Fruit fly (Drosophila melanogaster) whole organism, pupa: ENCODE results near the gene Josd.

Experiments used
- CG10348 ChIP-seq: fragments of 200-800 bp; sonication (Bioruptor generic); IDR thresholded peaks from 2 replicates; pipeline ENCODE4 v1.3.6; 2022; ENCODE audit warnings: missing biosample characterization, missing genetic modification characterization
- CG12605 ChIP-seq: fragments of 200-800 bp; sonication (Bioruptor generic); IDR thresholded peaks from 2 replicates; pipeline ENCODE4 v1.3.6; 2022; ENCODE audit warnings: missing biosample characterization, missing genetic modification characterization
- CG13204 ChIP-seq: fragments of 200-800 bp; sonication (Bioruptor generic); optimal IDR thresholded peaks from 2 replicates; lab custom pipeline; 2018; ENCODE audit warnings: missing biosample characterization, mild to moderate bottlenecking, missing genetic modification characterization, moderate library complexity
- CG14655 ChIP-seq: fragments of 200-800 bp; sonication (Bioruptor generic); optimal IDR thresholded peaks from 3 replicates; lab custom pipeline; 2017; ENCODE audit warnings: mild to moderate bottlenecking, missing biosample characterization, missing genetic modification reagents, missing genetic modification characterization
- CG15710 ChIP-seq: fragments of 200-800 bp; sonication (Bioruptor generic); optimal IDR thresholded peaks from 2 replicates; lab custom pipeline; 2018; ENCODE audit warnings: missing biosample characterization, mild to moderate bottlenecking, missing genetic modification characterization, moderate library complexity
- CG17806 ChIP-seq: fragments of 200-800 bp; sonication (Bioruptor generic); optimal IDR thresholded peaks from 2 replicates; lab custom pipeline; 2018; ENCODE audit warnings: missing biosample characterization, mild to moderate bottlenecking, missing genetic modification characterization, moderate library complexity
- CG32121 ChIP-seq: fragments of 200-800 bp; sonication (Bioruptor generic); IDR thresholded peaks from 2 replicates; pipeline ENCODE4 v1.3.6; 2022; ENCODE audit warnings: missing biosample characterization, missing genetic modification characterization
- CG34367 ChIP-seq: fragments of 200-800 bp; sonication (Bioruptor generic); optimal IDR thresholded peaks from 2 replicates; lab custom pipeline; 2018; ENCODE audit warnings: missing biosample characterization, mild to moderate bottlenecking, missing genetic modification characterization
- CG4496 ChIP-seq: fragments of 200-800 bp; sonication (Bioruptor generic); IDR thresholded peaks from 3 replicates; pipeline ENCODE4 v1.3.6; 2022; ENCODE audit warnings: missing biosample characterization, missing genetic modification characterization
- CG8159 ChIP-seq: fragments of 200-800 bp; sonication (Bioruptor generic); optimal IDR thresholded peaks from 3 replicates; lab custom pipeline; 2018; ENCODE audit warnings: missing biosample characterization, mild to moderate bottlenecking, missing genetic modification characterization, moderate library complexity
- CG8301 ChIP-seq: fragments of 200-800 bp; sonication (Bioruptor generic); optimal IDR thresholded peaks from 2 replicates; lab custom pipeline; 2018; ENCODE audit warnings: missing biosample characterization, mild to moderate bottlenecking, missing genetic modification characterization
- CG9948 ChIP-seq: fragments of 200-800 bp; sonication (Bioruptor generic); optimal IDR thresholded peaks from 2 replicates; lab custom pipeline; 2018; ENCODE audit warnings: missing biosample characterization, mild to moderate bottlenecking, missing genetic modification characterization, moderate library complexity
- D1 ChIP-seq: fragments of 200-800 bp; sonication (Bioruptor generic); optimal IDR thresholded peaks from 2 replicates; lab custom pipeline; 2018; ENCODE audit warnings: missing biosample characterization, mild to moderate bottlenecking, missing genetic modification characterization, moderate library complexity
- EcR ChIP-seq: fragments of 200-800 bp; sonication (Bioruptor generic); optimal IDR thresholded peaks from 3 replicates; lab custom pipeline; 2019; ENCODE audit warnings: missing biosample characterization, missing genetic modification characterization, mild to moderate bottlenecking, moderate library complexity, missing genetic modification reagents
- Ets98B ChIP-seq: fragments of 200-800 bp; sonication (Bioruptor generic); IDR thresholded peaks from 2 replicates; pipeline ENCODE4 v1.3.6; 2022; ENCODE audit warnings: missing biosample characterization, missing genetic modification characterization
- Pif1A ChIP-seq: fragments of 200-800 bp; sonication (Bioruptor generic); optimal IDR thresholded peaks from 3 replicates; lab custom pipeline; 2016; ENCODE audit warnings: missing biosample characterization, missing genetic modification characterization
- Pif1B ChIP-seq: fragments of 200-800 bp; sonication (Bioruptor generic); optimal IDR thresholded peaks from 3 replicates; lab custom pipeline; 2016; ENCODE audit warnings: missing biosample characterization, missing genetic modification characterization
- Snoo ChIP-seq: fragments of 200-800 bp; sonication (Bioruptor generic); optimal IDR thresholded peaks from 3 replicates; lab custom pipeline; 2017; ENCODE audit warnings: missing biosample characterization, mild to moderate bottlenecking, missing genetic modification characterization, inconsistent platforms
- fd96Ca ChIP-seq: fragments of 200-800 bp; sonication (Bioruptor generic); IDR thresholded peaks from 3 replicates; pipeline ENCODE4 v1.3.6; 2022; ENCODE audit warnings: missing biosample characterization, missing genetic modification characterization
- gl ChIP-seq: fragments of 200-800 bp; sonication (Bioruptor generic); optimal IDR thresholded peaks from 2 replicates; lab custom pipeline; 2018; ENCODE audit warnings: missing biosample characterization, mild to moderate bottlenecking, missing genetic modification characterization
- rn ChIP-seq: fragments of 200-800 bp; sonication (Bioruptor generic); IDR thresholded peaks from 2 replicates; pipeline ENCODE4 v1.3.6; 2022; ENCODE audit warnings: missing biosample characterization, missing genetic modification characterization

Gene Josd

dm6 chrX:6255414-6255915 is 5.5 kb upstream of the Josd start, which contains the start of the genes Rbcn-3A and Spx:
Rbcn-3A (minus strand) TSS chrX:6255487.
Spx (plus strand) TSS chrX:6255822.
- peak; percentile 11 for TF ChIP-seq CG15710 (tag; lab: Kevin White, UChicago)
- TF ChIP-seq Pif1A (GFP tag; lab: Kevin White, UChicago), result no peak
- no peak for TF ChIP-seq gl (tag; lab: Kevin White, UChicago)
- no peak for TF ChIP-seq CG9948 (tag; lab: Kevin White, UChicago)
- no peak for TF ChIP-seq CG8159
- TF ChIP-seq Pif1B (GFP tag; lab: Kevin White, UChicago), result peak; percentile 6
- TF ChIP-seq CG17806 (tag; lab: Kevin White, UChicago), result no peak
- no peak for TF ChIP-seq D1
- no peak for TF ChIP-seq fd96Ca (GFP tag; lab: Robert Waterston, UW)
- TF ChIP-seq CG34367 (tag; lab: Kevin White, UChicago), result no peak
- no peak for TF ChIP-seq Ets98B (GFP tag; lab: Robert Waterston, UW)
- TF ChIP-seq CG12605 (GFP tag; lab: Robert Waterston, UW), result no peak
- TF ChIP-seq CG4496 (GFP tag; lab: Robert Waterston, UW), result no peak
- no peak for TF ChIP-seq CG13204
- TF ChIP-seq EcR (GFP tag; lab: Kevin White, UChicago), result no peak
- no peak for TF ChIP-seq rn (GFP tag; lab: Robert Waterston, UW)

- TF ChIP-seq CG12605 (GFP tag; lab: Robert Waterston, UW) (no peak), CG15710 (tag; lab: Kevin White, UChicago) (no peak), CG17806 (tag; lab: Kevin White, UChicago) (no peak), Ets98B (GFP tag; lab: Robert Waterston, UW) (no peak), rn (GFP tag; lab: Robert Waterston, UW) (no peak), Pif1A (GFP tag; lab: Kevin White, UChicago) (no peak), CG8159 (no peak), D1 (no peak), CG8301 (tag; lab: Kevin White, UChicago) (no peak), Pif1B (GFP tag; lab: Kevin White, UChicago) (no peak), Snoo (tag; lab: Kevin White, UChicago) (no peak), CG34367 (tag; lab: Kevin White, UChicago) (no peak), CG32121 (GFP tag; lab: Robert Waterston, UW) (no peak), EcR (GFP tag; lab: Kevin White, UChicago) (no peak), CG4496 (GFP tag; lab: Robert Waterston, UW) (no peak)
These were observed 1.3 kb upstream of the Josd start for dm6 chrX:6259696-6260095.

dm6 chrX:6263614-6264130 is 2.7 kb downstream of the Josd start:
- peak; percentile 69 for TF ChIP-seq CG32121 (GFP tag; lab: Robert Waterston, UW)
- TF ChIP-seq CG12605 (GFP tag; lab: Robert Waterston, UW), result no peak
- TF ChIP-seq CG14655 (GFP tag; lab: Kevin White, UChicago), result no peak
- 0 out of 3 replicates have a peak, but pooled peaks have one; percentile 48 for TF ChIP-seq fd96Ca (GFP tag; lab: Robert Waterston, UW)
- peak; percentile 39 for TF ChIP-seq CG9948 (tag; lab: Kevin White, UChicago)
- peak; percentile 21 for TF ChIP-seq CG17806 (tag; lab: Kevin White, UChicago)
- TF ChIP-seq gl (tag; lab: Kevin White, UChicago), result no peak
- peak; percentile 14 for TF ChIP-seq Pif1A (GFP tag; lab: Kevin White, UChicago)
- TF ChIP-seq Snoo (tag; lab: Kevin White, UChicago), result no peak
- peak; percentile 32 for TF ChIP-seq CG15710 (tag; lab: Kevin White, UChicago)
- TF ChIP-seq CG34367 (tag; lab: Kevin White, UChicago), result peak; percentile 16
- TF ChIP-seq CG8301 (tag; lab: Kevin White, UChicago), result peak; percentile 57
- TF ChIP-seq rn (GFP tag; lab: Robert Waterston, UW), result 0 out of 2 replicates have a peak, but pooled peaks have one; percentile 15
- peak; percentile 25; the same call in 1 of the 2 replicates for TF ChIP-seq Ets98B (GFP tag; lab: Robert Waterston, UW)
- peak; percentile 32 for TF ChIP-seq CG8159

- no peak for TF ChIP-seq Pif1A (GFP tag; lab: Kevin White, UChicago)
- no peak for TF ChIP-seq Snoo (tag; lab: Kevin White, UChicago)
- TF ChIP-seq CG34367 (tag; lab: Kevin White, UChicago), result no peak
- TF ChIP-seq CG4496 (GFP tag; lab: Robert Waterston, UW), result no peak
- no peak for TF ChIP-seq CG8301 (tag; lab: Kevin White, UChicago)
- TF ChIP-seq D1, result no peak
- no peak for TF ChIP-seq CG8159
- no peak for TF ChIP-seq CG14655 (GFP tag; lab: Kevin White, UChicago)
- no peak for TF ChIP-seq CG10348 (GFP tag; lab: Robert Waterston, UW)
- no peak for TF ChIP-seq CG17806 (tag; lab: Kevin White, UChicago)
- no peak for TF ChIP-seq EcR (GFP tag; lab: Kevin White, UChicago)
- TF ChIP-seq CG13204, result no peak
These were observed 3.5 kb downstream of the Josd start for dm6 chrX:6264456-6264855.

- TF ChIP-seq Pif1B (GFP tag; lab: Kevin White, UChicago) (peak; percentile 91), D1 (no peak), rn (GFP tag; lab: Robert Waterston, UW) (peak; percentile 75; the same call in 1 of the 2 replicates), CG8159 (peak; percentile 88), CG13204 (peak; percentile 52), EcR (GFP tag; lab: Kevin White, UChicago) (no peak), CG8301 (tag; lab: Kevin White, UChicago) (peak; percentile 89), CG4496 (GFP tag; lab: Robert Waterston, UW) (peak; percentile 92), CG10348 (GFP tag; lab: Robert Waterston, UW) (peak; percentile 82), CG32121 (GFP tag; lab: Robert Waterston, UW) (peak; percentile 95), fd96Ca (GFP tag; lab: Robert Waterston, UW) (peak; percentile 96), Ets98B (GFP tag; lab: Robert Waterston, UW) (peak; percentile 88), CG12605 (GFP tag; lab: Robert Waterston, UW) (peak; percentile 85), CG15710 (tag; lab: Kevin White, UChicago) (peak; percentile 86), CG17806 (tag; lab: Kevin White, UChicago) (peak; percentile 84), CG34367 (tag; lab: Kevin White, UChicago) (peak; percentile 84), CG14655 (GFP tag; lab: Kevin White, UChicago) (peak; percentile 93), CG9948 (tag; lab: Kevin White, UChicago) (peak; percentile 89), gl (tag; lab: Kevin White, UChicago) (peak; percentile 59), Pif1A (GFP tag; lab: Kevin White, UChicago) (peak; percentile 96), Snoo (tag; lab: Kevin White, UChicago) (peak; percentile 85)
These were observed 4.5 kb downstream of the Josd start for dm6 chrX:6265456-6265877.
